Fruit fly (Drosophila melanogaster): ENCODE results near the gene ergic53.

The ergic53 gene

dm6 chr3L:8542213-8542612 is 7.4 kb downstream of the ergic53 start (continued):
- peak; percentile 18 for TF ChIP-seq CG8388 (GFP tag; optimal IDR thresholded peaks at IDR 0.05)
- TF ChIP-seq oc (tag; optimal IDR thresholded peaks at IDR 0.05): no peak
- peak; percentile 24 for TF ChIP-seq phol (tag; optimal IDR thresholded peaks at IDR 0.05)
- no peak for TF ChIP-seq CG10267 (tag; optimal IDR thresholded peaks at IDR 0.05)
- no peak for TF ChIP-seq sens-2 (GFP tag; IDR thresholded peaks at IDR 0.05)

- TF ChIP-seq Hmr (GFP tag; optimal IDR thresholded peaks at IDR 0.05): no peak
- TF ChIP-seq fd64A (GFP tag; optimal IDR thresholded peaks at IDR 0.05): no peak
- no peak for TF ChIP-seq Dip2 (GFP tag; IDR thresholded peaks at IDR 0.05)
- TF ChIP-seq Med (GFP tag): no peak
- TF ChIP-seq CG10321 (GFP tag; IDR thresholded peaks at IDR 0.05): no peak
- TF ChIP-seq grn (GFP tag; optimal IDR thresholded peaks at IDR 0.05): no peak
- TF ChIP-seq CG7987 (GFP tag; optimal IDR thresholded peaks at IDR 0.05): no peak
- TF ChIP-seq CG2712 (tag; optimal IDR thresholded peaks at IDR 0.05): peak; percentile 44
- no peak for TF ChIP-seq bcd (GFP tag; optimal IDR thresholded peaks at IDR 0.05)
- TF ChIP-seq HLH3B (GFP tag; IDR thresholded peaks at IDR 0.05): peak; percentile 36; the same call in 1 of the 2 replicates
- peak; percentile 42 for TF ChIP-seq phol (tag; optimal IDR thresholded peaks at IDR 0.05)
- no peak for TF ChIP-seq sens-2 (GFP tag; IDR thresholded peaks at IDR 0.05)
- no peak for TF ChIP-seq CG17802 (tag; optimal IDR thresholded peaks at IDR 0.05)
- no peak for TF ChIP-seq crol (GFP tag; IDR thresholded peaks at IDR 0.05)
- no peak for TF ChIP-seq sqz (GFP tag; optimal IDR thresholded peaks at IDR 0.05)
- no peak for TF ChIP-seq CG12071 (GFP tag; optimal IDR thresholded peaks at IDR 0.05)
- TF ChIP-seq HmgZ (tag; optimal IDR thresholded peaks at IDR 0.05): no peak
- TF ChIP-seq CG10147 (GFP tag; optimal IDR thresholded peaks at IDR 0.05): no peak
- TF ChIP-seq CG9609 (GFP tag; optimal IDR thresholded peaks at IDR 0.05): no peak
- peak; percentile 37 for TF ChIP-seq CG18262 (tag; optimal IDR thresholded peaks at IDR 0.05)
- no peak for TF ChIP-seq ranshi (GFP tag; IDR thresholded peaks at IDR 0.05)
- no peak for TF ChIP-seq Lpt (GFP tag; optimal IDR thresholded peaks at IDR 0.05)
- TF ChIP-seq wek (GFP tag; optimal IDR thresholded peaks at IDR 0.05): no peak
- TF ChIP-seq bowl (GFP tag; IDR thresholded peaks at IDR 0.05): no peak
- TF ChIP-seq wor (GFP tag; IDR thresholded peaks at IDR 0.05): no peak
- no peak for TF ChIP-seq mld (GFP tag; IDR thresholded peaks at IDR 0.05; ENCODE audit: partially characterized antibody)
- TF ChIP-seq CG34376 (GFP tag; optimal IDR thresholded peaks at IDR 0.05): no peak
- TF ChIP-seq hbn (GFP tag; IDR thresholded peaks at IDR 0.05; ENCODE audit: partially characterized antibody): no peak
- no peak for TF ChIP-seq tin (GFP tag; optimal IDR thresholded peaks at IDR 0.05)
- no peak for TF ChIP-seq abd-A (tag; optimal IDR thresholded peaks at IDR 0.05)
- no peak for TF ChIP-seq E2f2 (GFP tag; IDR thresholded peaks at IDR 0.05)
- TF ChIP-seq CG2116 (GFP tag; optimal IDR thresholded peaks at IDR 0.05): no peak
- TF ChIP-seq CG7745 (tag; optimal IDR thresholded peaks at IDR 0.05): no peak
- no peak for TF ChIP-seq amos (GFP tag; IDR thresholded peaks at IDR 0.05; ENCODE audit: partially characterized antibody)
- TF ChIP-seq CG30403 (GFP tag; optimal IDR thresholded peaks at IDR 0.05): peak; percentile 9
- no peak for TF ChIP-seq sc (optimal IDR thresholded peaks at IDR 0.05)
- TF ChIP-seq sc (GFP tag; optimal IDR thresholded peaks at IDR 0.05): no peak
- TF ChIP-seq da (GFP tag; optimal IDR thresholded peaks at IDR 0.05): no peak
- no peak for TF ChIP-seq bigmax (GFP tag; optimal IDR thresholded peaks at IDR 0.05)
- peak; percentile 9 for TF ChIP-seq lab (GFP tag; optimal IDR thresholded peaks at IDR 0.05)
- TF ChIP-seq Trl (optimal IDR thresholded peaks at IDR 0.05): no peak
- no peak for TF ChIP-seq Trl (GFP tag; optimal IDR thresholded peaks at IDR 0.05)
- no peak for TF ChIP-seq Max (GFP tag; optimal IDR thresholded peaks at IDR 0.05)
- no peak for TF ChIP-seq ato (GFP tag; IDR thresholded peaks at IDR 0.05; ENCODE audit: partially characterized antibody)
- TF ChIP-seq Mes4 (GFP tag; optimal IDR thresholded peaks at IDR 0.05): peak; percentile 28
- no peak for TF ChIP-seq Kr (GFP tag; optimal IDR thresholded peaks at IDR 0.05)
- TF ChIP-seq Doc2 (GFP tag; IDR thresholded peaks at IDR 0.05): no peak
Observed at dm6 chr3L:8543866-8544265, 9.1 kb downstream of the ergic53 start.

Measured in whole organism, embryonic.